Fruit fly (Drosophila melanogaster) whole organism, embryonic: ENCODE measurements around the gene CG42445.

Experiments used
- Ada2b ChIP-seq: fragments of 200-800 bp; sonication (Bioruptor generic); IDR thresholded peaks from 2 replicates; pipeline ENCODE4 v1.3.6; 2022; ENCODE audit warnings: missing biosample characterization, missing genetic modification characterization
- C15 ChIP-seq: fragments of 200-800 bp; sonication (Bioruptor generic); IDR thresholded peaks from 3 replicates; pipeline ENCODE4 v1.3.6; 2022; ENCODE audit warnings: missing biosample characterization, missing genetic modification characterization
- CG10209 ChIP-seq: fragments of 200-800 bp; sonication (Bioruptor generic); optimal IDR thresholded peaks from 3 replicates; lab custom pipeline; 2017; ENCODE audit warnings: missing biosample characterization, mild to moderate bottlenecking, missing genetic modification characterization, missing genetic modification reagents
- CG10565 ChIP-seq: fragments of 200-800 bp; sonication (Bioruptor generic); optimal IDR thresholded peaks from 3 replicates; lab custom pipeline; 2016; ENCODE audit warnings: missing biosample characterization, mild to moderate bottlenecking, missing genetic modification characterization
- CG11504 ChIP-seq: fragments of 200-800 bp; sonication (Bioruptor generic); optimal IDR thresholded peaks from 3 replicates; lab custom pipeline; 2019; ENCODE audit warnings: missing biosample characterization, mild to moderate bottlenecking, missing genetic modification characterization, moderate library complexity
- CG12219 ChIP-seq: fragments of 200-800 bp; sonication (Bioruptor generic); optimal IDR thresholded peaks from 3 replicates; lab custom pipeline; 2018; ENCODE audit warnings: missing biosample characterization, mild to moderate bottlenecking, missing genetic modification characterization
- CG12769 ChIP-seq: fragments of 200-800 bp; sonication (Bioruptor generic); optimal IDR thresholded peaks from 2 replicates; lab custom pipeline; 2019; ENCODE audit warnings: missing biosample characterization, mild to moderate bottlenecking, missing genetic modification characterization, moderate library complexity
- CG13424 ChIP-seq: fragments of 200-800 bp; sonication (Bioruptor generic); optimal IDR thresholded peaks from 2 replicates; lab custom pipeline; 2019; ENCODE audit warnings: missing biosample characterization, mild to moderate bottlenecking, missing genetic modification characterization, moderate library complexity
- CG13775 ChIP-seq: fragments of 200-800 bp; sonication (Bioruptor generic); optimal IDR thresholded peaks from 3 replicates; lab custom pipeline; 2017; ENCODE audit warnings: missing biosample characterization, mild to moderate bottlenecking, missing genetic modification characterization
- CG14860 ChIP-seq: fragments of 200-800 bp; sonication (Bioruptor generic); IDR thresholded peaks from 3 replicates; pipeline ENCODE4 v1.3.6; 2022; ENCODE audit warnings: missing biosample characterization, missing genetic modification characterization; ENCODE audit not compliant: partially characterized antibody
- CG15269 ChIP-seq: fragments of 200-800 bp; sonication (Bioruptor generic); optimal IDR thresholded peaks from 2 replicates; lab custom pipeline; 2018; ENCODE audit warnings: missing biosample characterization, mild to moderate bottlenecking, missing genetic modification characterization, moderate library complexity
- CG15696 ChIP-seq: fragments of 200-800 bp; sonication (Bioruptor generic); optimal IDR thresholded peaks from 2 replicates; lab custom pipeline; 2019; ENCODE audit warnings: missing biosample characterization, mild to moderate bottlenecking, missing genetic modification characterization, moderate library complexity
- CG17359 ChIP-seq: fragments of 200-800 bp; sonication (Bioruptor generic); optimal IDR thresholded peaks from 3 replicates; lab custom pipeline; 2018; ENCODE audit warnings: missing biosample characterization, mild to moderate bottlenecking, missing genetic modification characterization, moderate library complexity
- CG1792 ChIP-seq: fragments of 200-800 bp; sonication (Bioruptor generic); optimal IDR thresholded peaks from 2 replicates; lab custom pipeline; 2016; ENCODE audit warnings: missing biosample characterization, missing genetic modification characterization
- CG30403 ChIP-seq: fragments of 200-800 bp; sonication (Bioruptor generic); optimal IDR thresholded peaks from 3 replicates; lab custom pipeline; 2016; ENCODE audit warnings: missing biosample characterization, missing genetic modification characterization
- CG33557 ChIP-seq: fragments of 200-800 bp; sonication (Bioruptor generic); optimal IDR thresholded peaks from 2 replicates; lab custom pipeline; 2019; ENCODE audit warnings: missing biosample characterization, mild to moderate bottlenecking, missing genetic modification characterization, moderate library complexity
- CG4424 ChIP-seq: fragments of 200-800 bp; sonication (Bioruptor generic); optimal IDR thresholded peaks from 3 replicates; lab custom pipeline; 2016; ENCODE audit warnings: missing biosample characterization, missing genetic modification characterization
- CG4617 ChIP-seq: fragments of 200-800 bp; sonication (Bioruptor generic); optimal IDR thresholded peaks from 3 replicates; lab custom pipeline; 2016; ENCODE audit warnings: missing biosample characterization, missing genetic modification characterization, borderline replicate concordance
- CG8765 ChIP-seq: fragments of 200-800 bp; sonication (Bioruptor generic); IDR thresholded peaks from 2 replicates; pipeline ENCODE4 v1.3.6; 2022; ENCODE audit warnings: missing biosample characterization, missing genetic modification characterization
- Dad ChIP-seq: fragments of 200-800 bp; sonication (Bioruptor generic); optimal IDR thresholded peaks from 3 replicates; lab custom pipeline; 2016; ENCODE audit warnings: missing biosample characterization, missing genetic modification characterization
- Deaf1 ChIP-seq: fragments of 200-800 bp; optimal IDR thresholded peaks from 3 replicates; lab custom pipeline; 2019; ENCODE audit warnings: missing biosample characterization, mild to moderate bottlenecking, missing genetic modification characterization, moderate library complexity
- Drgx ChIP-seq: fragments of 200-800 bp; sonication (Bioruptor generic); IDR thresholded peaks from 2 replicates; pipeline ENCODE4 v1.3.6; 2022; ENCODE audit warnings: missing biosample characterization, missing genetic modification characterization
- Elba2 ChIP-seq: fragments of 200-800 bp; sonication (Bioruptor generic); optimal IDR thresholded peaks from 3 replicates; lab custom pipeline; 2016; ENCODE audit warnings: missing biosample characterization, missing genetic modification characterization
- Ets65A ChIP-seq: fragments of 200-800 bp; sonication (Bioruptor generic); peaks from one replicate; lab custom pipeline; 2016; ENCODE audit warnings: missing biosample characterization, missing genetic modification characterization
- GATAe ChIP-seq: fragments of 200-800 bp; sonication (Bioruptor generic); conservative IDR thresholded peaks from 2 replicates; pipeline ENCODE4 v1.3.6; 2022; ENCODE audit warnings: missing biosample characterization, missing genetic modification characterization
- HLHmδ ChIP-seq: fragments of 200-800 bp; sonication (Bioruptor generic); optimal IDR thresholded peaks from 2 replicates; lab custom pipeline; 2018; ENCODE audit warnings: missing biosample characterization, mild to moderate bottlenecking, missing genetic modification characterization, moderate library complexity
- HmgZ ChIP-seq: fragments of 200-800 bp; sonication (Bioruptor generic); optimal IDR thresholded peaks from 2 replicates; lab custom pipeline; 2018; ENCODE audit warnings: missing biosample characterization, mild to moderate bottlenecking, missing genetic modification characterization
- Med ChIP-seq: fragments of 200-800 bp; sonication (Bioruptor generic); peaks from one replicate; lab custom pipeline; 2016; ENCODE audit warnings: missing biosample characterization, missing genetic modification characterization, mild to moderate bottlenecking, inconsistent platforms, moderate library complexity
- NK7.1 ChIP-seq: fragments of 200-800 bp; sonication (Bioruptor generic); optimal IDR thresholded peaks from 3 replicates; lab custom pipeline; 2016; ENCODE audit warnings: missing biosample characterization, missing genetic modification characterization
- Opbp ChIP-seq: fragments of 200-800 bp; sonication (Bioruptor generic); IDR thresholded peaks from 3 replicates; pipeline ENCODE4 v1.3.6; 2022; ENCODE audit warnings: missing biosample characterization, missing genetic modification characterization; ENCODE audit not compliant: partially characterized antibody
- YL-1 ChIP-seq: fragments of 200-800 bp; sonication (Bioruptor generic); optimal IDR thresholded peaks from 3 replicates; lab custom pipeline; 2017; ENCODE audit warnings: missing biosample characterization, mild to moderate bottlenecking, missing genetic modification characterization
- al ChIP-seq: fragments of 200-800 bp; sonication (Bioruptor generic); IDR thresholded peaks from 2 replicates; pipeline ENCODE4 v1.3.6; 2022; ENCODE audit warnings: missing biosample characterization, missing genetic modification characterization
- ase ChIP-seq: fragments of 200-800 bp; sonication (Bioruptor generic); IDR thresholded peaks from 3 replicates; pipeline ENCODE4 v1.3.6; 2022; ENCODE audit warnings: missing biosample characterization, missing genetic modification characterization
- br ChIP-seq: fragments of >200 bp; optimal IDR thresholded peaks from 2 replicates; lab custom pipeline; 2017
- ci ChIP-seq: fragments of 200-800 bp; sonication (Bioruptor generic); IDR thresholded peaks from 3 replicates; pipeline ENCODE4 v1.3.6; 2022; ENCODE audit warnings: missing biosample characterization, missing genetic modification characterization
- crol ChIP-seq: fragments of 200-800 bp; sonication (Bioruptor generic); IDR thresholded peaks from 2 replicates; pipeline ENCODE4 v1.3.6; 2022; ENCODE audit warnings: missing biosample characterization, missing genetic modification characterization
- en ChIP-seq: fragments of 200-800 bp; sonication (Bioruptor generic); optimal IDR thresholded peaks from 2 replicates; lab custom pipeline; 2016; ENCODE audit warnings: missing biosample characterization, missing genetic modification characterization
- exex ChIP-seq: fragments of 200-800 bp; sonication (Bioruptor generic); optimal IDR thresholded peaks from 4 replicates; lab custom pipeline; 2018; ENCODE audit warnings: missing biosample characterization, mild to moderate bottlenecking, missing genetic modification characterization, moderate library complexity
- fd3F ChIP-seq: fragments of 200-800 bp; sonication (Bioruptor generic); optimal IDR thresholded peaks from 2 replicates; lab custom pipeline; 2018; ENCODE audit warnings: missing biosample characterization, mild to moderate bottlenecking, missing genetic modification characterization, moderate library complexity
- fru ChIP-seq: fragments of >200 bp; optimal IDR thresholded peaks from 2 replicates; lab custom pipeline; 2017
- ind ChIP-seq: fragments of 200-800 bp; sonication (Bioruptor generic); optimal IDR thresholded peaks from 3 replicates; lab custom pipeline; 2016; ENCODE audit warnings: missing biosample characterization, missing genetic modification characterization
- ken ChIP-seq: fragments of 200-800 bp; sonication (Bioruptor generic); IDR thresholded peaks from 3 replicates; pipeline ENCODE4 v1.3.6; 2022; ENCODE audit warnings: missing biosample characterization, missing genetic modification characterization
- lbe ChIP-seq: fragments of 200-800 bp; sonication (Bioruptor generic); optimal IDR thresholded peaks from 2 replicates; lab custom pipeline; 2016; ENCODE audit warnings: missing biosample characterization, mild to moderate bottlenecking, missing genetic modification characterization
- peb ChIP-seq: fragments of 200-800 bp; sonication (Bioruptor generic); IDR thresholded peaks from 2 replicates; pipeline ENCODE4 v1.3.6; 2022; ENCODE audit warnings: missing biosample characterization, missing genetic modification characterization
- pros ChIP-seq: fragments of 200-800 bp; sonication (Bioruptor generic); optimal IDR thresholded peaks from 3 replicates; lab custom pipeline; 2019; ENCODE audit warnings: missing biosample characterization, mild to moderate bottlenecking, missing genetic modification characterization, moderate library complexity
- slbo ChIP-seq: fragments of 200-800 bp; sonication (Bioruptor generic); IDR thresholded peaks from 2 replicates; pipeline ENCODE4 v1.3.6; 2022; ENCODE audit warnings: missing biosample characterization, missing genetic modification characterization
- ssp ChIP-seq: fragments of 200-800 bp; sonication (Bioruptor generic); IDR thresholded peaks from 2 replicates; pipeline ENCODE4 v1.3.6; 2022; ENCODE audit warnings: missing biosample characterization, missing genetic modification characterization
- tgo ChIP-seq: fragments of 200-800 bp; sonication (Bioruptor generic); IDR thresholded peaks from 3 replicates; pipeline ENCODE4 v1.3.6; 2022; ENCODE audit warnings: missing biosample characterization, missing genetic modification characterization
- tna ChIP-seq: fragments of 200-800 bp; sonication (Bioruptor generic); IDR thresholded peaks from 2 replicates; pipeline ENCODE4 v1.3.6; 2022; ENCODE audit warnings: missing biosample characterization, missing genetic modification characterization; ENCODE audit not compliant: partially characterized antibody
- trem ChIP-seq: fragments of 200-800 bp; optimal IDR thresholded peaks from 3 replicates; lab custom pipeline; 2019; ENCODE audit warnings: missing biosample characterization, mild to moderate bottlenecking, missing genetic modification characterization, moderate library complexity
- ttk ChIP-seq: fragments of 200-800 bp; sonication (Bioruptor generic); IDR thresholded peaks from 2 replicates; pipeline ENCODE4 v2.1.2; 2022; ENCODE audit warnings: missing biosample characterization, missing genetic modification characterization

Gene CG42445

dm6 chr3L:8177795-8178564, 19.3 kb upstream of the CG42445 start, which contains the start of gene Nmt:
Nmt (minus strand) TSS chr3L:8178429.
- TF ChIP-seq fru (lab: Kevin White, UChicago) (no peak), Elba2 (no peak), CG1792 (no peak), slbo (peak; percentile 82), br (lab: Kevin White, UChicago) (no peak), HLHmδ (GFP tag; lab: Kevin White, UChicago) (no peak), peb (no peak), ttk (no peak), ken (no peak), Drgx (no peak), fd3F (GFP tag; lab: Kevin White, UChicago) (peak; percentile 7), ind (GFP tag; lab: Kevin White, UChicago) (peak; percentile 44), en (GFP tag; lab: Kevin White, UChicago) (no peak), CG12769 (tag; lab: Kevin White, UChicago) (no peak), lbe (GFP tag; lab: Kevin White, UChicago) (no peak), tgo (no peak), CG10565 (GFP tag; lab: Kevin White, UChicago) (no peak), CG4424 (GFP tag; lab: Kevin White, UChicago) (peak; percentile 27), CG14860 (GFP tag; lab: Robert Waterston, UW) (peak; percentile 53; the same call in 2 of the 3 replicates), CG8765 (GFP tag; lab: Robert Waterston, UW) (no peak), CG4617 (GFP tag; lab: Kevin White, UChicago) (peak; percentile 20), C15 (no peak), CG11504 (no peak), pros (GFP tag; lab: Kevin White, UChicago) (no peak), trem (tag; lab: Kevin White, UChicago) (peak; percentile 2), ssp (GFP tag; lab: Robert Waterston, UW) (no peak), ase (GFP tag; lab: Robert Waterston, UW) (no peak), Ada2b (GFP tag; lab: Robert Waterston, UW) (0 out of 2 replicates have a peak, but pooled peaks have one; percentile 36), Ets65A (GFP tag; lab: Kevin White, UChicago) (peak; percentile 90), exex (no peak), crol (GFP tag; lab: Robert Waterston, UW) (no peak), GATAe (GFP tag; lab: Robert Waterston, UW) (no peak), Med (GFP tag; lab: Kevin White, UChicago) (peak; percentile 79), CG15696 (tag; lab: Kevin White, UChicago) (no peak), CG33557 (GFP tag; lab: Kevin White, UChicago) (no peak), CG10209 (peak; percentile 36), CG17359 (tag; lab: Kevin White, UChicago) (peak; percentile 26), Opbp (GFP tag; lab: Robert Waterston, UW) (peak; percentile 84), tna (GFP tag; lab: Robert Waterston, UW) (peak; percentile 53; the same call in 1 of the 2 replicates), HmgZ (tag; lab: Kevin White, UChicago) (no peak), Deaf1 (tag; lab: Kevin White, UChicago) (no peak), CG12219 (no peak), CG30403 (GFP tag; lab: Kevin White, UChicago) (peak; percentile 46), YL-1 (GFP tag; lab: Kevin White, UChicago) (peak; percentile 25), al (GFP tag; lab: Robert Waterston, UW) (no peak), CG13775 (peak; percentile 7), CG13424 (tag; lab: Kevin White, UChicago) (peak; percentile 18), ci (GFP tag; lab: Robert Waterston, UW) (peak; percentile 64; the same call in 1 of the 3 replicates), NK7.1 (GFP tag; lab: Kevin White, UChicago) (no peak), Dad (no peak), CG15269 (tag; lab: Kevin White, UChicago) (no peak)
